Worm (Caenorhabditis elegans) whole organism, L4/young adult: Measurements from ENCODE around the gene hpo-19.

ENCODE experiments used
- W03F9.2 ChIP-seq: fragments of 150-350 bp; optimal IDR thresholded peaks from 2 replicates; lab custom pipeline; 2014; ENCODE audit warnings: missing biosample characterization, missing genetic modification characterization
- dao-5 ChIP-seq: sonication (generic microtip); optimal IDR thresholded peaks from 2 replicates; lab custom pipeline; 2016; ENCODE audit warnings: missing genotype, missing genetic modification characterization, moderate library complexity, missing compliant biosample characterization
- him-1 ChIP-seq: sonication (generic microtip); optimal IDR thresholded peaks from 2 replicates; lab custom pipeline; 2016; ENCODE audit warnings: missing genotype, missing genetic modification reagents, missing genetic modification characterization, missing compliant biosample characterization

ce11 chrV:6458302-6458998 is 22.0 kb downstream of the hpo-19 start:
- TF ChIP-seq W03F9.2 (tag; lab: Kevin White, UChicago): no peak
- TF ChIP-seq dao-5 (tag; lab: Kevin White, UChicago): no peak
- no peak for TF ChIP-seq him-1 (tag; lab: Kevin White, UChicago)
